Fruit fly (Drosophila melanogaster): ENCODE measurements around the gene CG3792.

CG3792 gene

DNA sequence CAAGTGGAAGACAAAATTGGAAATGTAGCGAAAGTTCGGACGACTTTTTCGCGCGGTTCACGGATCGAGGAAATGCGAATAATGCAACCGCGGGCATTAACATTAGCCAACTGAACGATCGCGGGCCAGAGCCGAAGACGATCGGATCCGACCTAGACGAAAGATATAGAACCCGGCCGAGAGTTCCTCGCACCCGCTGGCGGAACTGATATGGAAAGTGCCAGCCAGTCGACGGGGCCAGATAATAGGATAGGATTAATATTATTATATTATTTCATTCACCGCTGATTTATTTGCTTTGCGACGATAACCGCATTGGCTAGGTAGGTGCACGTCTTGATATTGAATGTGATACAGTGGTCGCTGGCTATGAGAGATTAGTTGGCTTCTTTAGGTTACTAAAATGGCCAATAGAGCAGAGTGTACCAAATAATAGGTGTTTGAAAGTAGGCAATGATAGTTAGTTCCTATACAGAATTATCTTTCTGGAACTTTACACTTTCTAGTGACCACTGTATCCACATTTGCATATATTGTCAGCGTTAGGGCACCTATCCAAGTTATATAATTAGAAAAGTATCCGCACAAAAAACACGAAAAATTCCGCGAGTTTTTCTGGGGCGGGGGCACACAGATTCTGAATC is 22.4 kb downstream of the CG3792 start (continued):
- peak; percentile 17 for TF ChIP-seq oc (tag; optimal IDR thresholded peaks at IDR 0.05)
- peak; percentile 36 for TF ChIP-seq CG1647 (GFP tag; optimal IDR thresholded peaks at IDR 0.05)
- TF ChIP-seq Drgx (GFP tag; IDR thresholded peaks at IDR 0.05), result peak; percentile 90
- TF ChIP-seq CG6813 (GFP tag; optimal IDR thresholded peaks at IDR 0.05), result peak; percentile 53
- TF ChIP-seq CG10267 (tag; optimal IDR thresholded peaks at IDR 0.05), result peak; percentile 10
- TF ChIP-seq CG11247 (GFP tag; IDR thresholded peaks at IDR 0.05), result peak; percentile 76
- TF ChIP-seq HHEX (GFP tag; optimal IDR thresholded peaks at IDR 0.05), result peak; percentile 46
- peak; percentile 25 for TF ChIP-seq CG15514 (GFP tag; optimal IDR thresholded peaks at IDR 0.05)
- 0 out of 2 replicates have a peak, but pooled peaks have one; percentile 56 for TF ChIP-seq wdn (GFP tag; IDR thresholded peaks at IDR 0.05)
- peak; percentile 67 to 75 for TF ChIP-seq dpn (GFP tag; optimal IDR thresholded peaks at IDR 0.05)
- 0 out of 2 replicates have a peak, but pooled peaks have one; percentile 63 for TF ChIP-seq CG16779 (GFP tag; IDR thresholded peaks at IDR 0.05)
- peak; percentile 77 for TF ChIP-seq exex (tag; optimal IDR thresholded peaks at IDR 0.05)
- TF ChIP-seq Scr (GFP tag; IDR thresholded peaks at IDR 0.05; ENCODE audit: partially characterized antibody), result no peak
- peak; percentile 16 for TF ChIP-seq en (GFP tag; optimal IDR thresholded peaks at IDR 0.05)
- no peak for TF ChIP-seq br (optimal IDR thresholded peaks at IDR 0.05)
- TF ChIP-seq slp2 (GFP tag; optimal IDR thresholded peaks at IDR 0.05), result peak; percentile 56
- peak; percentile 78 for TF ChIP-seq CG18599 (GFP tag; optimal IDR thresholded peaks at IDR 0.05)
- TF ChIP-seq kay (GFP tag; optimal IDR thresholded peaks at IDR 0.05), result no peak
- TF ChIP-seq CG4282 (GFP tag; optimal IDR thresholded peaks at IDR 0.05), result no peak
- TF ChIP-seq Atf-2 (GFP tag; optimal IDR thresholded peaks at IDR 0.05), result peak; percentile 23
- no peak for TF ChIP-seq toy (GFP tag; IDR thresholded peaks at IDR 0.05)
- TF ChIP-seq otp (GFP tag; IDR thresholded peaks at IDR 0.05), result peak; percentile 61; the same call in 2 of the 3 replicates
- TF ChIP-seq Oaz (GFP tag; IDR thresholded peaks at IDR 0.05), result no peak
- no peak for TF ChIP-seq Dp (GFP tag; optimal IDR thresholded peaks at IDR 0.05)
- peak; percentile 21 for TF ChIP-seq fu2 (GFP tag; optimal IDR thresholded peaks at IDR 0.05)
- peak; percentile 78 for TF ChIP-seq sisA (GFP tag; IDR thresholded peaks at IDR 0.05)
- no peak for TF ChIP-seq BEAF-32 (GFP tag; optimal IDR thresholded peaks at IDR 0.05)
- no peak for TF ChIP-seq CG1832 (GFP tag; optimal IDR thresholded peaks at IDR 0.05)
- peak; percentile 40 for TF ChIP-seq CG3995 (GFP tag; optimal IDR thresholded peaks at IDR 0.05)
- TF ChIP-seq bowl (GFP tag; IDR thresholded peaks at IDR 0.05), result no peak
- TF ChIP-seq CG2875 (GFP tag; optimal IDR thresholded peaks at IDR 0.05), result no peak
- TF ChIP-seq CG15479 (GFP tag; optimal IDR thresholded peaks at IDR 0.05), result no peak
- no peak for TF ChIP-seq ash1 (GFP tag; optimal IDR thresholded peaks at IDR 0.05)
- no peak for TF ChIP-seq CG12299 (tag; optimal IDR thresholded peaks at IDR 0.05)
- TF ChIP-seq maf-S (GFP tag; optimal IDR thresholded peaks at IDR 0.05), result peak; percentile 38
- TF ChIP-seq caup (GFP tag; optimal IDR thresholded peaks at IDR 0.05; ENCODE audit: severe bottlenecking), result peak; percentile 41
- peak; percentile 78 for TF ChIP-seq CG17359 (tag; optimal IDR thresholded peaks at IDR 0.05)
- TF ChIP-seq CG6854 (GFP tag; optimal IDR thresholded peaks at IDR 0.05), result peak; percentile 36
- TF ChIP-seq CrebB (tag; optimal IDR thresholded peaks at IDR 0.05), result no peak
- TF ChIP-seq CG10565 (GFP tag; optimal IDR thresholded peaks at IDR 0.05), result no peak
- peak; percentile 10 for TF ChIP-seq CG4617 (GFP tag; optimal IDR thresholded peaks at IDR 0.05; ENCODE audit: borderline replicate concordance)
- peak; percentile 30 for TF ChIP-seq Myb (GFP tag; optimal IDR thresholded peaks at IDR 0.05)
- TF ChIP-seq CG10979 (tag; optimal IDR thresholded peaks at IDR 0.05), result peak; percentile 61
- no peak for TF ChIP-seq knrl (GFP tag; IDR thresholded peaks at IDR 0.05; ENCODE audit: partially characterized antibody)
- TF ChIP-seq wek (GFP tag; optimal IDR thresholded peaks at IDR 0.05), result no peak
- peak; percentile 74 for TF ChIP-seq CG17328 (GFP tag; IDR thresholded peaks at IDR 0.05)
- TF ChIP-seq lab (GFP tag; optimal IDR thresholded peaks at IDR 0.05), result peak; percentile 87
- TF ChIP-seq CG16813 (GFP tag; IDR thresholded peaks at IDR 0.05; ENCODE audit: partially characterized antibody), result no peak
- no peak for TF ChIP-seq pfk (GFP tag; optimal IDR thresholded peaks at IDR 0.05)
